Fruit fly (Drosophila melanogaster) whole organism, embryonic: ENCODE results near the gene CAH3.

Source experiments
- Blimp-1 ChIP-seq: fragments of 200-800 bp; sonication (Bioruptor generic); optimal IDR thresholded peaks from 3 replicates; lab custom pipeline; 2018; ENCODE audit warnings: missing biosample characterization, missing genetic modification characterization, mild to moderate bottlenecking, moderate library complexity, missing genetic modification reagents
- CG10366 ChIP-seq: fragments of 200-800 bp; sonication (Bioruptor generic); IDR thresholded peaks from 2 replicates; pipeline ENCODE4 v1.3.6; 2022; ENCODE audit warnings: missing biosample characterization, missing genetic modification characterization
- CG11398 ChIP-seq: fragments of 200-800 bp; sonication (Bioruptor generic); optimal IDR thresholded peaks from 2 replicates; lab custom pipeline; 2016; ENCODE audit warnings: missing biosample characterization, missing genetic modification characterization
- CG13123 ChIP-seq: fragments of 200-800 bp; sonication (Bioruptor generic); optimal IDR thresholded peaks from 2 replicates; lab custom pipeline; 2016; ENCODE audit warnings: missing biosample characterization, missing genetic modification characterization
- CG1603 ChIP-seq: fragments of 200-800 bp; sonication (Bioruptor generic); optimal IDR thresholded peaks from 2 replicates; lab custom pipeline; 2019; ENCODE audit warnings: missing biosample characterization, mild to moderate bottlenecking, missing genetic modification characterization, moderate library complexity
- CG17612 ChIP-seq: fragments of 200-800 bp; sonication (Bioruptor generic); IDR thresholded peaks from 2 replicates; pipeline ENCODE4 v1.3.6; 2022; ENCODE audit warnings: missing biosample characterization, missing genetic modification characterization
- CG17802 ChIP-seq: fragments of 200-800 bp; sonication (Bioruptor generic); optimal IDR thresholded peaks from 2 replicates; lab custom pipeline; 2018; ENCODE audit warnings: missing biosample characterization, mild to moderate bottlenecking, missing genetic modification characterization, moderate library complexity
- CG2129 ChIP-seq: fragments of 200-800 bp; sonication (Bioruptor generic); IDR thresholded peaks from 2 replicates; pipeline ENCODE4 v1.3.6; 2022; ENCODE audit warnings: missing biosample characterization, missing genetic modification characterization; ENCODE audit not compliant: partially characterized antibody
- CG32767 ChIP-seq: fragments of 200-800 bp; sonication (Bioruptor generic); IDR thresholded peaks from 2 replicates; pipeline ENCODE4 v1.3.6; 2022; ENCODE audit warnings: missing biosample characterization, missing genetic modification characterization
- CG3281 ChIP-seq: fragments of 200-800 bp; sonication (Bioruptor generic); optimal IDR thresholded peaks from 3 replicates; lab custom pipeline; 2017; ENCODE audit warnings: missing biosample characterization, mild to moderate bottlenecking, missing genetic modification characterization
- CG33213 ChIP-seq: fragments of 200-800 bp; sonication (Bioruptor generic); optimal IDR thresholded peaks from 3 replicates; lab custom pipeline; 2016; ENCODE audit warnings: missing biosample characterization, missing genetic modification characterization
- CG3407 ChIP-seq: fragments of 200-800 bp; sonication (Bioruptor generic); optimal IDR thresholded peaks from 2 replicates; lab custom pipeline; 2018; ENCODE audit warnings: missing biosample characterization, mild to moderate bottlenecking, missing genetic modification characterization
- CG3838 ChIP-seq: fragments of 200-800 bp; sonication (Bioruptor generic); optimal IDR thresholded peaks from 3 replicates; lab custom pipeline; 2016; ENCODE audit warnings: missing biosample characterization, missing genetic modification characterization
- CG4360 ChIP-seq: fragments of 200-800 bp; sonication (Bioruptor generic); IDR thresholded peaks from 2 replicates; pipeline ENCODE4 v1.3.6; 2022; ENCODE audit warnings: missing biosample characterization, missing genetic modification characterization
- CG8765 ChIP-seq: fragments of 200-800 bp; sonication (Bioruptor generic); IDR thresholded peaks from 2 replicates; pipeline ENCODE4 v1.3.6; 2022; ENCODE audit warnings: missing biosample characterization, missing genetic modification characterization
- CG8944 ChIP-seq: fragments of 200-800 bp; sonication (Bioruptor generic); optimal IDR thresholded peaks from 3 replicates; lab custom pipeline; 2016; ENCODE audit warnings: missing biosample characterization, missing genetic modification characterization
- CG9797 ChIP-seq: fragments of 200-800 bp; sonication (Bioruptor generic); optimal IDR thresholded peaks from 3 replicates; lab custom pipeline; 2018; ENCODE audit warnings: missing biosample characterization, mild to moderate bottlenecking, missing genetic modification characterization
- CG9932 ChIP-seq: fragments of 200-800 bp; sonication (Bioruptor generic); IDR thresholded peaks from 2 replicates; pipeline ENCODE4 v1.3.6; 2022; ENCODE audit warnings: missing biosample characterization, missing genetic modification characterization
- Dp ChIP-seq: fragments of 200-800 bp; sonication (Bioruptor generic); optimal IDR thresholded peaks from 2 replicates; lab custom pipeline; 2018; ENCODE audit warnings: missing biosample characterization, mild to moderate bottlenecking, missing genetic modification characterization, moderate library complexity
- Drgx ChIP-seq: fragments of 200-800 bp; sonication (Bioruptor generic); IDR thresholded peaks from 2 replicates; pipeline ENCODE4 v1.3.6; 2022; ENCODE audit warnings: missing biosample characterization, missing genetic modification characterization
- HHEX ChIP-seq: fragments of 200-800 bp; sonication (Bioruptor generic); optimal IDR thresholded peaks from 3 replicates; lab custom pipeline; 2017; ENCODE audit warnings: missing biosample characterization, mild to moderate bottlenecking, missing genetic modification characterization, missing genetic modification reagents
- HLH3B ChIP-seq: fragments of 200-800 bp; sonication (Bioruptor generic); IDR thresholded peaks from 2 replicates; pipeline ENCODE4 v1.3.6; 2022; ENCODE audit warnings: missing biosample characterization, missing genetic modification characterization
- Hr3 ChIP-seq: fragments of 200-800 bp; sonication (Bioruptor generic); optimal IDR thresholded peaks from 3 replicates; lab custom pipeline; 2016; ENCODE audit warnings: missing biosample characterization, missing genetic modification characterization
- Myb ChIP-seq: fragments of 200-800 bp; sonication (Bioruptor generic); optimal IDR thresholded peaks from 2 replicates; lab custom pipeline; 2016; ENCODE audit warnings: missing biosample characterization, missing genetic modification characterization
- Nf-YA ChIP-seq: fragments of 200-800 bp; sonication (Bioruptor generic); IDR thresholded peaks from 2 replicates; pipeline ENCODE4 v1.3.6; 2022; ENCODE audit warnings: missing biosample characterization, missing genetic modification characterization
- Nf-YB ChIP-seq: fragments of 200-800 bp; sonication (Bioruptor generic); optimal IDR thresholded peaks from 3 replicates; lab custom pipeline; 2019; ENCODE audit warnings: missing biosample characterization, mild to moderate bottlenecking, missing genetic modification characterization, moderate library complexity
- Oaz ChIP-seq: fragments of 200-800 bp; sonication (Bioruptor generic); IDR thresholded peaks from 2 replicates; pipeline ENCODE4 v1.3.6; 2022; ENCODE audit warnings: missing biosample characterization, missing genetic modification characterization
- Six4 ChIP-seq: fragments of 200-800 bp; sonication (Bioruptor generic); optimal IDR thresholded peaks from 2 replicates; lab custom pipeline; 2016; ENCODE audit warnings: missing biosample characterization, missing genetic modification characterization
- Sry-δ ChIP-seq: fragments of 200-800 bp; sonication (Bioruptor generic); optimal IDR thresholded peaks from 2 replicates; lab custom pipeline; 2016; ENCODE audit warnings: missing biosample characterization, missing genetic modification characterization
- Vsx1 ChIP-seq: fragments of 200-800 bp; sonication (Bioruptor generic); optimal IDR thresholded peaks from 2 replicates; lab custom pipeline; 2017; ENCODE audit warnings: missing biosample characterization, mild to moderate bottlenecking, missing genetic modification characterization, missing genetic modification reagents
- ac ChIP-seq: fragments of 200-800 bp; sonication (Bioruptor generic); optimal IDR thresholded peaks from 3 replicates; lab custom pipeline; 2017; ENCODE audit warnings: missing biosample characterization, mild to moderate bottlenecking, missing genetic modification characterization
- bcd ChIP-seq: fragments of 200-800 bp; sonication (Bioruptor generic); optimal IDR thresholded peaks from 2 replicates; lab custom pipeline; 2017; ENCODE audit warnings: missing biosample characterization, mild to moderate bottlenecking, missing genetic modification characterization
- cato ChIP-seq: fragments of 200-800 bp; sonication (Bioruptor generic); optimal IDR thresholded peaks from 2 replicates; lab custom pipeline; 2016; ENCODE audit warnings: missing biosample characterization, missing genetic modification characterization, borderline replicate concordance
- caup ChIP-seq: fragments of 200-800 bp; sonication (Bioruptor generic); optimal IDR thresholded peaks from 3 replicates; lab custom pipeline; 2017; ENCODE audit warnings: missing biosample characterization, mild to moderate bottlenecking, missing genetic modification characterization, moderate library complexity; ENCODE audit not compliant: severe bottlenecking
- ci ChIP-seq: fragments of 200-800 bp; sonication (Bioruptor generic); IDR thresholded peaks from 3 replicates; pipeline ENCODE4 v1.3.6; 2022; ENCODE audit warnings: missing biosample characterization, missing genetic modification characterization
- dimm ChIP-seq: fragments of 200-800 bp; sonication (Bioruptor generic); IDR thresholded peaks from 2 replicates; pipeline ENCODE4 v1.3.6; 2022; ENCODE audit warnings: missing biosample characterization, missing genetic modification characterization
- fd102C ChIP-seq: fragments of 200-800 bp; sonication (Bioruptor generic); optimal IDR thresholded peaks from 2 replicates; lab custom pipeline; 2018; ENCODE audit warnings: missing biosample characterization, mild to moderate bottlenecking, missing genetic modification characterization, moderate library complexity
- gfzf ChIP-seq: fragments of 200-800 bp; sonication (Bioruptor generic); optimal IDR thresholded peaks from 2 replicates; lab custom pipeline; 2016; ENCODE audit warnings: missing biosample characterization, mild to moderate bottlenecking, missing genetic modification characterization, moderate library complexity
- gsb-n ChIP-seq: fragments of 200-800 bp; sonication (Bioruptor generic); optimal IDR thresholded peaks from 3 replicates; lab custom pipeline; 2018; ENCODE audit warnings: missing biosample characterization, mild to moderate bottlenecking, missing genetic modification characterization
- her ChIP-seq: fragments of 200-800 bp; sonication (Bioruptor generic); optimal IDR thresholded peaks from 2 replicates; lab custom pipeline; 2016; ENCODE audit warnings: missing biosample characterization, missing genetic modification characterization
- hkb ChIP-seq, 2 experiments: fragments of 200-800 bp in 1 of 2; fragments of >200 bp in 1 of 2; sonication (Bioruptor generic) in 1 of 2; IDR thresholded peaks in 1 of 2; optimal IDR thresholded peaks in 1 of 2; 2 replicates each; pipeline versions ENCODE4 v1.3.6 to Lab custom; 2017 to 2022; ENCODE audit warnings: missing biosample characterization in 1 of 2, missing genetic modification characterization in 1 of 2
- hth ChIP-seq: fragments of >200 bp; optimal IDR thresholded peaks from 2 replicates; lab custom pipeline; 2017; ENCODE audit warnings: inconsistent platforms
- mam ChIP-seq: fragments of 200-800 bp; sonication (Bioruptor generic); optimal IDR thresholded peaks from 3 replicates; lab custom pipeline; 2016; ENCODE audit warnings: missing biosample characterization, missing genetic modification characterization
- odd ChIP-seq: fragments of 200-800 bp; sonication (Bioruptor generic); optimal IDR thresholded peaks from 2 replicates; lab custom pipeline; 2017; ENCODE audit warnings: missing biosample characterization, mild to moderate bottlenecking, missing genetic modification characterization
- salm ChIP-seq: fragments of 200-800 bp; sonication (Bioruptor generic); optimal IDR thresholded peaks from 2 replicates; lab custom pipeline; 2018; ENCODE audit warnings: missing biosample characterization, mild to moderate bottlenecking, missing genetic modification characterization
- sens ChIP-seq: fragments of 200-800 bp; sonication (Bioruptor generic); peaks from one replicate; lab custom pipeline; 2016; ENCODE audit warnings: missing biosample characterization, missing genetic modification characterization
- stc ChIP-seq: fragments of 200-800 bp; sonication (Bioruptor generic); IDR thresholded peaks from 2 replicates; pipeline ENCODE4 v1.3.6; 2022; ENCODE audit warnings: missing biosample characterization, missing genetic modification characterization
- tio ChIP-seq: fragments of 200-800 bp; sonication (Bioruptor generic); optimal IDR thresholded peaks from 2 replicates; lab custom pipeline; 2017; ENCODE audit warnings: missing biosample characterization, missing genetic modification characterization, inconsistent platforms
- tll ChIP-seq, 2 experiments: fragments of 200-800 bp in 1 of 2; fragments of >200 bp in 1 of 2; sonication (Bioruptor generic) in 1 of 2; optimal IDR thresholded peaks; 2 replicates each; lab custom pipeline; 2017 to 2019; ENCODE audit warnings: missing biosample characterization in 2 of 2, missing genetic modification characterization in 2 of 2, mild to moderate bottlenecking in 1 of 2, moderate library complexity in 1 of 2
- trem ChIP-seq: fragments of 200-800 bp; optimal IDR thresholded peaks from 3 replicates; lab custom pipeline; 2019; ENCODE audit warnings: missing biosample characterization, mild to moderate bottlenecking, missing genetic modification characterization, moderate library complexity
- vvl ChIP-seq: fragments of 200-800 bp; sonication (Bioruptor generic); IDR thresholded peaks from 2 replicates; pipeline ENCODE4 v1.3.6; 2022; ENCODE audit warnings: missing biosample characterization, missing genetic modification characterization

Gene CAH3

DNA sequence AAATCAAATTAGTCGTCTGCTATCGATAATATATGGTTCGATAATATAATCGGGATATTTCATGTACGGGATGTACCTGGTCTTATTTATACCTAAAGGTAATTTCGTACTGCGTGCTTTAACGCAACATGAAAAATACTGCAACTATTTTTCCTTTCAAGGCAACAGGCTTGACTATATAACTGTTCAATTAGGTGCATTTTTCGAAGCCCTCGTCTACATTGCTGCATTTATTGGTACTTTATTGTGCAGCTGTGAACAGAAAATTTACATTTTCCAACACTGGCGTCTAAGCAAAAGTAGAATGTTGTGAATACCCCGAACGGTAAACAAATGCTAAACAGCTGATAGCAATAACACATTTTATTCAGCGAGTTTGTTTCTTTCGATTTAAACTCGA, 9.0 kb downstream of the CAH3 start, which contains the start of the genes Ppt1 and Ogg1 (continued):
- TF ChIP-seq CG10366 (no peak), Myb (GFP tag; lab: Kevin White, UChicago) (peak; percentile 39), sens (GFP tag; lab: Kevin White, UChicago) (peak; percentile 92), CG9797 (GFP tag; lab: Kevin White, UChicago) (peak; percentile 8), ci (GFP tag; lab: Robert Waterston, UW) (0 out of 3 replicates have a peak, but pooled peaks have one; percentile 29), Oaz (GFP tag; lab: Robert Waterston, UW) (no peak), Nf-YB (GFP tag; lab: Kevin White, UChicago) (peak; percentile 8), salm (tag; lab: Kevin White, UChicago) (no peak), CG17612 (GFP tag; lab: Robert Waterston, UW) (no peak), Hr3 (GFP tag; lab: Kevin White, UChicago) (peak; percentile 36), CG32767 (GFP tag; lab: Robert Waterston, UW) (no peak), stc (GFP tag; lab: Robert Waterston, UW) (no peak), tll (GFP tag; optimal IDR thresholded peaks at IDR 0.05; lab: Kevin White, UChicago) (no peak), tio (no peak), CG11398 (no peak), bcd (GFP tag; lab: Kevin White, UChicago) (no peak), Blimp-1 (peak; percentile 28), CG3838 (GFP tag; lab: Kevin White, UChicago) (no peak), Sry-δ (GFP tag; lab: Kevin White, UChicago) (peak; percentile 70), Dp (GFP tag; lab: Kevin White, UChicago) (peak; percentile 41), vvl (GFP tag; lab: Robert Waterston, UW) (peak; percentile 70), hth (lab: Kevin White, UChicago) (no peak), fd102C (no peak), CG4360 (GFP tag; lab: Robert Waterston, UW) (no peak), CG9932 (GFP tag; lab: Robert Waterston, UW) (peak; percentile 65), CG13123 (peak; percentile 43), gfzf (GFP tag; lab: Kevin White, UChicago) (peak; percentile 54), CG33213 (GFP tag; lab: Kevin White, UChicago) (peak; percentile 59), caup (GFP tag; lab: Kevin White, UChicago) (peak; percentile 59), CG3407 (GFP tag; lab: Kevin White, UChicago) (no peak), CG17802 (no peak), HLH3B (GFP tag; lab: Robert Waterston, UW) (peak; percentile 33; the same call in 1 of the 2 replicates), mam (GFP tag; lab: Kevin White, UChicago) (peak; percentile 70), ac (GFP tag; lab: Kevin White, UChicago) (no peak), Six4 (peak; percentile 52), Nf-YA (no peak), odd (GFP tag; lab: Kevin White, UChicago) (no peak), HHEX (peak; percentile 6), CG8944 (GFP tag; lab: Kevin White, UChicago) (peak; percentile 54), CG2129 (no peak), cato (GFP tag; lab: Kevin White, UChicago) (no peak), trem (tag; lab: Kevin White, UChicago) (peak; percentile 67), Vsx1 (GFP tag; lab: Kevin White, UChicago) (no peak), her (GFP tag; lab: Kevin White, UChicago) (peak; percentile 66), Drgx (peak; percentile 38; the same call in 1 of the 2 replicates), hkb (optimal IDR thresholded peaks at IDR 0.05; lab: Kevin White, UChicago) (no peak), hkb (GFP tag; IDR thresholded peaks at IDR 0.05; lab: Robert Waterston, UW) (peak; percentile 61; the same call in 1 of the 2 replicates), CG1603 (tag; lab: Kevin White, UChicago) (peak; percentile 69), dimm (no peak), CG3281 (GFP tag; lab: Kevin White, UChicago) (peak; percentile 51), gsb-n (tag; lab: Kevin White, UChicago) (no peak), CG8765 (no peak)
